Fruit fly (Drosophila melanogaster) whole organism, pupa: ENCODE data around the gene CG6299.
A peak's percentile ranks its signal among the peaks of the same experiment; 100 is the strongest.

Source experiments
- CG10348 ChIP-seq: fragments of 200-800 bp; sonication (Bioruptor generic); IDR thresholded peaks from 2 replicates; pipeline ENCODE4 v1.3.6; 2022; ENCODE audit warnings: missing biosample characterization, missing genetic modification characterization
- CG12605 ChIP-seq: fragments of 200-800 bp; sonication (Bioruptor generic); IDR thresholded peaks from 2 replicates; pipeline ENCODE4 v1.3.6; 2022; ENCODE audit warnings: missing biosample characterization, missing genetic modification characterization
- CG13204 ChIP-seq: fragments of 200-800 bp; sonication (Bioruptor generic); optimal IDR thresholded peaks from 2 replicates; lab custom pipeline; 2018; ENCODE audit warnings: missing biosample characterization, mild to moderate bottlenecking, missing genetic modification characterization, moderate library complexity
- CG14655 ChIP-seq: fragments of 200-800 bp; sonication (Bioruptor generic); optimal IDR thresholded peaks from 3 replicates; lab custom pipeline; 2017; ENCODE audit warnings: mild to moderate bottlenecking, missing biosample characterization, missing genetic modification reagents, missing genetic modification characterization
- CG15710 ChIP-seq: fragments of 200-800 bp; sonication (Bioruptor generic); optimal IDR thresholded peaks from 2 replicates; lab custom pipeline; 2018; ENCODE audit warnings: missing biosample characterization, mild to moderate bottlenecking, missing genetic modification characterization, moderate library complexity
- CG17806 ChIP-seq: fragments of 200-800 bp; sonication (Bioruptor generic); optimal IDR thresholded peaks from 2 replicates; lab custom pipeline; 2018; ENCODE audit warnings: missing biosample characterization, mild to moderate bottlenecking, missing genetic modification characterization, moderate library complexity
- CG32121 ChIP-seq: fragments of 200-800 bp; sonication (Bioruptor generic); IDR thresholded peaks from 2 replicates; pipeline ENCODE4 v1.3.6; 2022; ENCODE audit warnings: missing biosample characterization, missing genetic modification characterization
- CG34367 ChIP-seq: fragments of 200-800 bp; sonication (Bioruptor generic); optimal IDR thresholded peaks from 2 replicates; lab custom pipeline; 2018; ENCODE audit warnings: missing biosample characterization, mild to moderate bottlenecking, missing genetic modification characterization
- CG4496 ChIP-seq: fragments of 200-800 bp; sonication (Bioruptor generic); IDR thresholded peaks from 3 replicates; pipeline ENCODE4 v1.3.6; 2022; ENCODE audit warnings: missing biosample characterization, missing genetic modification characterization
- CG8159 ChIP-seq: fragments of 200-800 bp; sonication (Bioruptor generic); optimal IDR thresholded peaks from 3 replicates; lab custom pipeline; 2018; ENCODE audit warnings: missing biosample characterization, mild to moderate bottlenecking, missing genetic modification characterization, moderate library complexity
- CG8301 ChIP-seq: fragments of 200-800 bp; sonication (Bioruptor generic); optimal IDR thresholded peaks from 2 replicates; lab custom pipeline; 2018; ENCODE audit warnings: missing biosample characterization, mild to moderate bottlenecking, missing genetic modification characterization
- CG9948 ChIP-seq: fragments of 200-800 bp; sonication (Bioruptor generic); optimal IDR thresholded peaks from 2 replicates; lab custom pipeline; 2018; ENCODE audit warnings: missing biosample characterization, mild to moderate bottlenecking, missing genetic modification characterization, moderate library complexity
- D1 ChIP-seq: fragments of 200-800 bp; sonication (Bioruptor generic); optimal IDR thresholded peaks from 2 replicates; lab custom pipeline; 2018; ENCODE audit warnings: missing biosample characterization, mild to moderate bottlenecking, missing genetic modification characterization, moderate library complexity
- EcR ChIP-seq: fragments of 200-800 bp; sonication (Bioruptor generic); optimal IDR thresholded peaks from 3 replicates; lab custom pipeline; 2019; ENCODE audit warnings: missing biosample characterization, missing genetic modification characterization, mild to moderate bottlenecking, moderate library complexity, missing genetic modification reagents
- Ets98B ChIP-seq: fragments of 200-800 bp; sonication (Bioruptor generic); IDR thresholded peaks from 2 replicates; pipeline ENCODE4 v1.3.6; 2022; ENCODE audit warnings: missing biosample characterization, missing genetic modification characterization
- Pif1A ChIP-seq: fragments of 200-800 bp; sonication (Bioruptor generic); optimal IDR thresholded peaks from 3 replicates; lab custom pipeline; 2016; ENCODE audit warnings: missing biosample characterization, missing genetic modification characterization
- Pif1B ChIP-seq: fragments of 200-800 bp; sonication (Bioruptor generic); optimal IDR thresholded peaks from 3 replicates; lab custom pipeline; 2016; ENCODE audit warnings: missing biosample characterization, missing genetic modification characterization
- Snoo ChIP-seq: fragments of 200-800 bp; sonication (Bioruptor generic); optimal IDR thresholded peaks from 3 replicates; lab custom pipeline; 2017; ENCODE audit warnings: missing biosample characterization, mild to moderate bottlenecking, missing genetic modification characterization, inconsistent platforms
- fd96Ca ChIP-seq: fragments of 200-800 bp; sonication (Bioruptor generic); IDR thresholded peaks from 3 replicates; pipeline ENCODE4 v1.3.6; 2022; ENCODE audit warnings: missing biosample characterization, missing genetic modification characterization
- gl ChIP-seq: fragments of 200-800 bp; sonication (Bioruptor generic); optimal IDR thresholded peaks from 2 replicates; lab custom pipeline; 2018; ENCODE audit warnings: missing biosample characterization, mild to moderate bottlenecking, missing genetic modification characterization
- rn ChIP-seq: fragments of 200-800 bp; sonication (Bioruptor generic); IDR thresholded peaks from 2 replicates; pipeline ENCODE4 v1.3.6; 2022; ENCODE audit warnings: missing biosample characterization, missing genetic modification characterization

CG6299 gene

dm6 chrX:15475791-15476190, 13.3 kb downstream of the CG6299 start, which contains the start of gene CG6324:
Gene CG6324, plus strand, starts transcription at chrX:15476091.
- TF ChIP-seq CG17806 (no peak), fd96Ca (no peak), Pif1A (GFP tag; lab: Kevin White, UChicago) (no peak), CG12605 (no peak), D1 (no peak), CG8301 (no peak), CG13204 (GFP tag; lab: Kevin White, UChicago) (no peak), CG9948 (no peak), CG34367 (tag; lab: Kevin White, UChicago) (no peak), rn (no peak), CG14655 (no peak), Pif1B (GFP tag; lab: Kevin White, UChicago) (no peak), CG4496 (GFP tag; lab: Robert Waterston, UW) (no peak), CG15710 (tag; lab: Kevin White, UChicago) (no peak)
- TF ChIP-seq, all 21 proteins: peak for 0

- no peak for TF ChIP-seq CG14655
- no peak for TF ChIP-seq Snoo
- no peak for TF ChIP-seq EcR
- no peak for TF ChIP-seq Ets98B (GFP tag; lab: Robert Waterston, UW)
- TF ChIP-seq CG15710 (tag; lab: Kevin White, UChicago), result peak; percentile 17
- peak; percentile 6 for TF ChIP-seq CG8301
- 0 out of 3 replicates have a peak, but pooled peaks have one; percentile 18 for TF ChIP-seq CG4496 (GFP tag; lab: Robert Waterston, UW)
- TF ChIP-seq CG9948, result no peak
- peak; percentile 37 for TF ChIP-seq CG8159 (tag; lab: Kevin White, UChicago)
Measured at dm6 chrX:15482236-15482660, 19.7 kb downstream of the CG6299 start, which contains the start of gene CG6340. Gene CG6340, plus strand, starts transcription at chrX:15482374.

- TF ChIP-seq CG13204 (GFP tag; lab: Kevin White, UChicago) (peak; percentile 16), CG8301 (no peak)
- TF ChIP-seq, all 21 proteins: peak for 1
Measured at dm6 chrX:15483010-15483802, 20.7 kb downstream of the CG6299 start.

dm6 chrX:15484451-15485032, 22.0 kb downstream of the CG6299 start:
- TF ChIP-seq gl (no peak), CG8159 (tag; lab: Kevin White, UChicago) (no peak), CG10348 (GFP tag; lab: Robert Waterston, UW) (no peak), CG8301 (no peak)

- TF ChIP-seq CG14655 (no peak), CG8159 (tag; lab: Kevin White, UChicago) (no peak), CG17806 (no peak), CG4496 (GFP tag; lab: Robert Waterston, UW) (no peak), Snoo (no peak), Pif1B (GFP tag; lab: Kevin White, UChicago) (no peak), fd96Ca (no peak), rn (no peak), CG9948 (no peak), D1 (no peak), CG34367 (tag; lab: Kevin White, UChicago) (no peak), CG32121 (GFP tag; lab: Robert Waterston, UW) (no peak), CG15710 (tag; lab: Kevin White, UChicago) (no peak), CG13204 (GFP tag; lab: Kevin White, UChicago) (no peak)
Measured at dm6 chrX:15486682-15487081, 24.2 kb downstream of the CG6299 start, which contains the start of gene Gmap. Gene Gmap, plus strand, starts transcription at chrX:15486922.

- no peak for TF ChIP-seq Pif1A (GFP tag; lab: Kevin White, UChicago)
- TF ChIP-seq CG32121 (GFP tag; lab: Robert Waterston, UW), result no peak
- no peak for TF ChIP-seq D1
- no peak for TF ChIP-seq CG8301
- no peak for TF ChIP-seq CG13204 (GFP tag; lab: Kevin White, UChicago)
- TF ChIP-seq Snoo, result no peak
- no peak for TF ChIP-seq CG10348 (GFP tag; lab: Robert Waterston, UW)
- no peak for TF ChIP-seq CG12605
- no peak for TF ChIP-seq fd96Ca
- no peak for TF ChIP-seq Pif1B (GFP tag; lab: Kevin White, UChicago)
Measured at dm6 chrX:15490519-15490918, 28.0 kb downstream of the CG6299 start.

dm6 chrX:15495600-15496379, 33.3 kb downstream of the CG6299 start:
- TF ChIP-seq D1, result no peak
- no peak for TF ChIP-seq gl
- no peak for TF ChIP-seq CG17806
- TF ChIP-seq CG34367 (tag; lab: Kevin White, UChicago), result no peak
- no peak for TF ChIP-seq fd96Ca
- TF ChIP-seq EcR, result no peak
- no peak for TF ChIP-seq Pif1B (GFP tag; lab: Kevin White, UChicago)
- TF ChIP-seq Ets98B (GFP tag; lab: Robert Waterston, UW), result no peak
- TF ChIP-seq CG12605, result no peak
- TF ChIP-seq CG8159 (tag; lab: Kevin White, UChicago), result no peak
- no peak for TF ChIP-seq Pif1A (GFP tag; lab: Kevin White, UChicago)
- no peak for TF ChIP-seq CG8301
